Worm (Caenorhabditis elegans) whole organism, L3 larva: Measurements from ENCODE around the gene rars-2.

Experiments used
- fos-1 ChIP-seq: fragments of 150-350 bp; optimal IDR thresholded peaks from 2 replicates; lab custom pipeline; 2014; ENCODE audit warnings: missing biosample characterization, missing genetic modification characterization
- skn-1 ChIP-seq: fragments of 150-350 bp; optimal IDR thresholded peaks from 2 replicates; lab custom pipeline; 2014; ENCODE audit warnings: missing biosample characterization, missing genetic modification characterization
- snpc-4 ChIP-seq: fragments of 150-350 bp; optimal IDR thresholded peaks from 2 replicates; lab custom pipeline; 2014; ENCODE audit warnings: missing biosample characterization, missing genetic modification characterization
- ztf-4 ChIP-seq: fragments of 150-350 bp; optimal IDR thresholded peaks from 2 replicates; lab custom pipeline; 2014; ENCODE audit warnings: missing biosample characterization, missing genetic modification characterization

DNA sequence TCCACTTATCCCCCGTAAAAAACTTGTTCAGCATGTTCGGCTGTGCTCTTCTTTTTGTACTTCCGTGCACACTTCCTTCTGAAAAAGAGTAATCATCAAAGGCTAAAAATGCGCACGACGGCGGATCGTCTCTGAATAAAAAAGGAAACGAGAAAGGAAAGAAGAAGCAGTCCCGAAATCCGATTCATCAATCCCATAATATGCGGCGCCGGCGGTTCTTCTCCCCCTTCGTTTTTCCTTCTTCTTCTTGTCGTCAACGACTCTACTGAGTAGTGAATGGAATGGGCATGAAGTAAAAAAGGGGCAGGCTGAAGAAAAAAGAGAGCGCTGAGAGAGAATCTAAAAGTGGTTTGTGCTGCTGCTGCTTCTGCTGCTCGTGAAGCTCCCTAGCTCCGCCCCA, 24.1 kb downstream of the rars-2 start:
- no peak for TF ChIP-seq skn-1 (tag; lab: Kevin White, UChicago)
- no peak for TF ChIP-seq ztf-4 (tag; lab: Kevin White, UChicago)
- TF ChIP-seq snpc-4 (tag; lab: Kevin White, UChicago): no peak
- TF ChIP-seq fos-1 (tag; lab: Kevin White, UChicago): no peak
